Fruit fly (Drosophila melanogaster): ENCODE measurements around the gene CtIP.
A peak's percentile ranks its signal among the peaks of the same experiment; 100 is the strongest.

Gene CtIP

DNA sequence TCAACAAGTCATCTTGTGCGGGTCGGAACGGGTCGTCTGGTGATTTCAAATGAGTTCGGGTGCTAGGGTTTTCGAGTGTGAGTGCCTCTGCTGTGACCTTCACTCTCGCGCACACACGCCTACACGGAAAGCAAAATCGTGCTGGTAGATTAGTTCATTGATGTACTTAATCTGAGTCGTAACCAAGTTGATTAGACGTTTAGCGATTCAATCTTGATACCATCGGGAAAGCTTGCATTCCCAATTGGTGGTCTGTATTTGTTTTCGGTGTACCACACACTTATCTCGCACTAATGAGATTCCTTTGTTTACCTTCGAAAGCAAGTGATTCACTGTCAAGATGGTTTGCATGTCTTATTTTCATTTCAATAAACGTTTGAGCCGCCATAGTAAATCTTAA, 47.1 kb upstream of the CtIP start (continued):
- TF ChIP-seq Sox14 (GFP tag; optimal IDR thresholded peaks at IDR 0.05) (peak; percentile 16), CG6854 (GFP tag; optimal IDR thresholded peaks at IDR 0.05) (no peak), CG8632 (GFP tag; optimal IDR thresholded peaks at IDR 0.05) (no peak), CG6276 (GFP tag; optimal IDR thresholded peaks at IDR 0.05) (no peak), CG11762 (GFP tag; optimal IDR thresholded peaks at IDR 0.05; ENCODE audit: insufficient read depth) (no peak), CG10669 (GFP tag; optimal IDR thresholded peaks at IDR 0.05) (no peak), esn (GFP tag; optimal IDR thresholded peaks at IDR 0.05) (peak; percentile 26), lz (GFP tag; optimal IDR thresholded peaks at IDR 0.05) (no peak), net (GFP tag; optimal IDR thresholded peaks at IDR 0.05) (no peak)

DNA sequence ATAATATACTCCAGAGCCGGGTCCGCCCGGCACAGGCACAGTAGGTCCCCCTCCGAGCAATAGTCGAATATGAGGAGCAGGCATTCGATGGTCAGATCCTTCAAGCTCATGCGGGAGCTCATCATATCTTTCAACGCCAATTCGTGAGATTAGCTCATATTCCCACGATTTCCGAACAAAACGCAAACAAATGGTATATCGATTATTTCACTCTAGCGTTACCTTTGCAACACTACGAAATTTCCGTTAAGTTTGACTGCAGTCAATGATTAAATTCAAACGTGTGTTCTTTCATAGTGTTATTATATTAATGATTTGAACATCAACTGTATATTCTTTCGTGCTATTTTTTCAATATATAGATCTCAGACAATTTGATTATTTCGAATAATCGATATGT, 42.7 kb upstream of the CtIP start, which contains the start of gene CG33969:
Gene CG33969 (minus strand): TSS at position 197 of the 400 bp plus-strand sequence.
- TF ChIP-seq CG7368 (GFP tag; optimal IDR thresholded peaks at IDR 0.05) (no peak), CG8119 (GFP tag; IDR thresholded peaks at IDR 0.05) (no peak), CG11762 (GFP tag; optimal IDR thresholded peaks at IDR 0.05; ENCODE audit: insufficient read depth) (no peak), CG3919 (GFP tag; optimal IDR thresholded peaks at IDR 0.05) (no peak), topi (GFP tag; optimal IDR thresholded peaks at IDR 0.05) (peak; percentile 1), Hr39 (GFP tag; optimal IDR thresholded peaks at IDR 0.05) (no peak), CG3032 (tag; optimal IDR thresholded peaks at IDR 0.05) (no peak), CG6276 (GFP tag; optimal IDR thresholded peaks at IDR 0.05) (no peak), CG10669 (GFP tag; optimal IDR thresholded peaks at IDR 0.05) (no peak), achi (GFP tag; optimal IDR thresholded peaks at IDR 0.05) (no peak), CG9139 (GFP tag; optimal IDR thresholded peaks at IDR 0.05) (no peak), net (GFP tag; optimal IDR thresholded peaks at IDR 0.05) (no peak), CG31627 (GFP tag; optimal IDR thresholded peaks at IDR 0.05) (no peak), CG16779 (tag; optimal IDR thresholded peaks at IDR 0.05) (no peak), vri (GFP tag; optimal IDR thresholded peaks at IDR 0.05) (peak; percentile 73), Ets21C (GFP tag; optimal IDR thresholded peaks at IDR 0.05) (no peak), Hr38 (GFP tag; optimal IDR thresholded peaks at IDR 0.05) (no peak), esn (GFP tag; optimal IDR thresholded peaks at IDR 0.05) (peak; percentile 24), pdm3 (GFP tag; optimal IDR thresholded peaks at IDR 0.05) (no peak), Lpt (GFP tag; optimal IDR thresholded peaks at IDR 0.05) (no peak), fkh (GFP tag; optimal IDR thresholded peaks at IDR 0.05) (peak; percentile 73), CG34406 (GFP tag; optimal IDR thresholded peaks at IDR 0.05) (no peak), svp (GFP tag) (no peak), eg (GFP tag; IDR thresholded peaks at IDR 0.05) (no peak), Sox14 (GFP tag; optimal IDR thresholded peaks at IDR 0.05) (peak; percentile 32), CG6792 (GFP tag; optimal IDR thresholded peaks at IDR 0.05) (no peak), acj6 (GFP tag; optimal IDR thresholded peaks at IDR 0.05) (no peak), CG15336 (GFP tag; IDR thresholded peaks at IDR 0.05) (no peak), CG10631 (GFP tag; optimal IDR thresholded peaks at IDR 0.05) (no peak), Blimp-1 (GFP tag; optimal IDR thresholded peaks at IDR 0.05) (no peak), Sox102F (GFP tag; optimal IDR thresholded peaks at IDR 0.05) (no peak), OdsH (GFP tag; optimal IDR thresholded peaks at IDR 0.05) (no peak), dsx (GFP tag; optimal IDR thresholded peaks at IDR 0.05; ENCODE audit: poor library complexity, severe bottlenecking) (no peak), CG6854 (GFP tag; optimal IDR thresholded peaks at IDR 0.05) (no peak), CG6163 (GFP tag; IDR thresholded peaks at IDR 0.05) (no peak), lz (GFP tag; optimal IDR thresholded peaks at IDR 0.05) (no peak), Eip78C (GFP tag) (peak; percentile 77), Ets96B (tag; optimal IDR thresholded peaks at IDR 0.05) (no peak)

DNA sequence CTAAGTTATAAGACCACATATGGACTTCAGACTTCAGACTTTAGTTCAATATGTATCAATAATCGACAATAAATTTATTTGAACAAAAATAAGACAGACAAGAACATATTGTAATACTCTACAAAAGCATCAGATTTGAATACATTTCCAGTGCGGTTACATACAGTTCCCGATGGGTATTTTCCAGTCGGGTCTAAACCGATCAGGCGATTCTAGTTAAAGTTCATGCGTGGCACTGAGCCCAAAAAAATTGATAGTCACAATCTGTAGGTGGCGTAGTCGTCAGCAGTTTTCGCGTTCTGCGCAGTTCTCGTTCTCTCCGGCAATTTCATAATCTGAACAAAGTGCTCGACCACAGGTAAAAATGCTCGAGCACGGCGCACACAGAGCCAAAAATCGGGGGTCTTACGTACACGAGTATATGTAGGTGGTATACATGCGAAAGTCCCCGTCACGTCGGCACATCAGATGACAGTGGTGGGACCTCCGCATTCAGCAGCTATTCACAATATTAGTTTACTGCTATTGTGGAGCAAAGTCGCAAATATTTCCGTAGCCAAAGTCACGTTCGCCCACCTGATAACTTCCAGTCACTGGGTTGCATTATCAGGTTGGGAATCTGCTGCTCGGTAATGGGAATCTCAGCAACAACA, 40.7 kb upstream of the CtIP start:
- TF ChIP-seq CG7368 (GFP tag; optimal IDR thresholded peaks at IDR 0.05) = no peak
- TF ChIP-seq CG4318 (GFP tag; optimal IDR thresholded peaks at IDR 0.05) = no peak
- no peak for TF ChIP-seq fd85E (GFP tag; optimal IDR thresholded peaks at IDR 0.05)
- TF ChIP-seq esn (GFP tag; optimal IDR thresholded peaks at IDR 0.05) = peak; percentile 38
- no peak for TF ChIP-seq CG8319 (GFP tag; optimal IDR thresholded peaks at IDR 0.05)
- no peak for TF ChIP-seq achi (GFP tag; optimal IDR thresholded peaks at IDR 0.05)
- TF ChIP-seq Ets96B (tag; optimal IDR thresholded peaks at IDR 0.05) = no peak
- TF ChIP-seq Ets21C (GFP tag; optimal IDR thresholded peaks at IDR 0.05) = no peak
- no peak for TF ChIP-seq acj6 (GFP tag; optimal IDR thresholded peaks at IDR 0.05)
- no peak for TF ChIP-seq CG3919 (GFP tag; optimal IDR thresholded peaks at IDR 0.05)
- TF ChIP-seq topi (GFP tag; optimal IDR thresholded peaks at IDR 0.05) = peak; percentile 26
- no peak for TF ChIP-seq CG32006 (GFP tag; optimal IDR thresholded peaks at IDR 0.05)
- no peak for TF ChIP-seq fd59A (GFP tag; optimal IDR thresholded peaks at IDR 0.05)
- TF ChIP-seq CG16779 (tag; optimal IDR thresholded peaks at IDR 0.05) = no peak
- TF ChIP-seq CG34406 (GFP tag; optimal IDR thresholded peaks at IDR 0.05) = no peak
- no peak for TF ChIP-seq pdm3 (GFP tag; optimal IDR thresholded peaks at IDR 0.05)
- TF ChIP-seq CG11902 (GFP tag; optimal IDR thresholded peaks at IDR 0.05) = no peak
- TF ChIP-seq Sox14 (GFP tag; optimal IDR thresholded peaks at IDR 0.05) = peak; percentile 11
- TF ChIP-seq fkh (GFP tag; optimal IDR thresholded peaks at IDR 0.05) = no peak
- TF ChIP-seq CG8119 (GFP tag; IDR thresholded peaks at IDR 0.05) = no peak
- no peak for TF ChIP-seq net (GFP tag; optimal IDR thresholded peaks at IDR 0.05)
- TF ChIP-seq ss (GFP tag; optimal IDR thresholded peaks at IDR 0.05) = no peak
- TF ChIP-seq Sox102F (GFP tag; optimal IDR thresholded peaks at IDR 0.05) = no peak
